Fruit fly (Drosophila melanogaster) whole organism, adult: Measurements from ENCODE around the gene CG31869.

Experiments
- CG11617 ChIP-seq: fragments of 200-800 bp; sonication (Bioruptor generic); optimal IDR thresholded peaks from 2 replicates; lab custom pipeline; 2017; ENCODE audit warnings: mild to moderate bottlenecking, missing biosample characterization, missing genetic modification reagents, missing genetic modification characterization
- CG12768 ChIP-seq: fragments of 200-800 bp; sonication (Bioruptor generic); optimal IDR thresholded peaks from 2 replicates; lab custom pipeline; 2017; ENCODE audit warnings: missing biosample characterization, missing genetic modification characterization, mild to moderate bottlenecking, moderate library complexity, missing genetic modification reagents
- CG14711 ChIP-seq: fragments of 200-800 bp; sonication (Bioruptor generic); optimal IDR thresholded peaks from 2 replicates; lab custom pipeline; 2018; ENCODE audit warnings: missing biosample characterization, mild to moderate bottlenecking, missing genetic modification characterization, moderate library complexity
- CG1620 ChIP-seq: fragments of 200-800 bp; sonication (Bioruptor generic); optimal IDR thresholded peaks from 2 replicates; lab custom pipeline; 2016; ENCODE audit warnings: missing biosample characterization, missing genetic modification characterization
- CG33017 ChIP-seq: fragments of 200-800 bp; sonication (Bioruptor generic); optimal IDR thresholded peaks from 2 replicates; lab custom pipeline; 2018; ENCODE audit warnings: missing biosample characterization, mild to moderate bottlenecking, missing genetic modification characterization, moderate library complexity
- CG5204 ChIP-seq: fragments of 200-800 bp; sonication (Bioruptor generic); optimal IDR thresholded peaks from 2 replicates; lab custom pipeline; 2016; ENCODE audit warnings: missing biosample characterization, missing genetic modification characterization
- CG7045 ChIP-seq: fragments of 200-800 bp; sonication (Bioruptor generic); optimal IDR thresholded peaks from 2 replicates; lab custom pipeline; 2017; ENCODE audit warnings: missing biosample characterization, mild to moderate bottlenecking, missing genetic modification characterization
- CG7101 ChIP-seq: fragments of 200-800 bp; sonication (Bioruptor generic); optimal IDR thresholded peaks from 2 replicates; lab custom pipeline; 2018; ENCODE audit warnings: missing biosample characterization, mild to moderate bottlenecking, missing genetic modification characterization, moderate library complexity
- Clk ChIP-seq: fragments of 200-800 bp; sonication (Bioruptor generic); optimal IDR thresholded peaks from 2 replicates; lab custom pipeline; 2017; ENCODE audit warnings: missing biosample characterization, missing genetic modification characterization
- Crg-1 ChIP-seq: fragments of 200-800 bp; sonication (Bioruptor generic); optimal IDR thresholded peaks from 2 replicates; lab custom pipeline; 2016; ENCODE audit warnings: missing biosample characterization, missing genetic modification characterization
- Hr96 ChIP-seq: fragments of 200-800 bp; sonication (Bioruptor generic); optimal IDR thresholded peaks from 2 replicates; lab custom pipeline; 2016; ENCODE audit warnings: missing biosample characterization, missing genetic modification characterization
- Mnt ChIP-seq: fragments of 200-800 bp; sonication (Bioruptor generic); optimal IDR thresholded peaks from 2 replicates; lab custom pipeline; 2016; ENCODE audit warnings: missing biosample characterization, mild to moderate bottlenecking, missing genetic modification characterization
- bab1 ChIP-seq: fragments of 200-800 bp; sonication (Bioruptor generic); optimal IDR thresholded peaks from 3 replicates; lab custom pipeline; 2019; ENCODE audit warnings: missing biosample characterization, mild to moderate bottlenecking, missing genetic modification characterization, moderate library complexity
- cic ChIP-seq: fragments of 200-800 bp; sonication (Bioruptor generic); optimal IDR thresholded peaks from 2 replicates; lab custom pipeline; 2017; ENCODE audit warnings: missing biosample characterization, mild to moderate bottlenecking, missing genetic modification characterization, moderate library complexity
- cnc ChIP-seq, 2 experiments: fragments of >200 bp; optimal IDR thresholded peaks; 2 replicates each; lab custom pipeline; 2017
- kay ChIP-seq: fragments of 200-800 bp; sonication (Bioruptor generic); peaks from one replicate; lab custom pipeline; 2016; ENCODE audit warnings: missing biosample characterization, missing genetic modification characterization, borderline replicate concordance
- ovo ChIP-seq: fragments of 200-800 bp; sonication (Bioruptor generic); optimal IDR thresholded peaks from 2 replicates; lab custom pipeline; 2016; ENCODE audit warnings: missing biosample characterization, missing genetic modification characterization
- pad ChIP-seq: fragments of 200-800 bp; sonication (Bioruptor generic); optimal IDR thresholded peaks from 3 replicates; lab custom pipeline; 2017; ENCODE audit warnings: missing biosample characterization, missing genetic modification characterization, mild to moderate bottlenecking, moderate library complexity, missing genetic modification reagents
- tj ChIP-seq: fragments of 200-800 bp; sonication (Bioruptor generic); optimal IDR thresholded peaks from 3 replicates; lab custom pipeline; 2017; ENCODE audit warnings: missing biosample characterization, mild to moderate bottlenecking, missing genetic modification characterization, moderate library complexity
- toe ChIP-seq: fragments of 200-800 bp; sonication (Bioruptor generic); optimal IDR thresholded peaks from 2 replicates; lab custom pipeline; 2016; ENCODE audit warnings: missing biosample characterization, missing genetic modification characterization

CG31869 gene

DNA sequence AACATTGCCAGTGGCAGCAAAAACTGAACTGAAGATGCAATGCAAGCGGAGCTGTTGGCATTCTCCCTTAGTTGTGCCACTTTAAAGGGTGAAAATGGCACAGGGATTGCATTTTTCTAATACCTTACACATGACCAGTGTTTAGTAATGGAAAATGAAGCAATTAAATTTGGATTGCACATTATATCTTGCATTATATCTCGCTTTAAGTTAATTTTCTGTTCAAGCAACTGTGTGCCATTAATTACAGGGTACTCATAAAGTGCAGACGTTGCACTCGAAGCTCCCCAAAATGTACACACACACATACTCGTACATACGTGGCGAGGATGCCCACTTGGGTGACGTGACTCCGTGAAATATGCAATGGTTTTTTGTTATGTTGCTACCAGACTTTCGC lies 41.3 kb downstream of the CG31869 start:
- no peak for TF ChIP-seq ovo (GFP tag; lab: Kevin White, UChicago)
- TF ChIP-seq Crg-1: no peak
- no peak for TF ChIP-seq CG11617 (GFP tag; lab: Kevin White, UChicago)
- no peak for TF ChIP-seq pad (GFP tag; lab: Kevin White, UChicago)
- TF ChIP-seq cic (GFP tag; lab: Kevin White, UChicago): no peak
- no peak for TF ChIP-seq Hr96 (GFP tag; lab: Kevin White, UChicago)
- no peak for TF ChIP-seq kay (GFP tag; lab: Kevin White, UChicago)
- no peak for TF ChIP-seq CG33017 (tag; lab: Kevin White, UChicago)
- no peak for TF ChIP-seq bab1 (GFP tag; lab: Kevin White, UChicago)
- TF ChIP-seq Mnt (GFP tag; lab: Kevin White, UChicago): no peak
- no peak for TF ChIP-seq cnc (optimal IDR thresholded peaks at IDR 0.05; lab: Kevin White, UChicago)
- no peak for TF ChIP-seq CG12768 (GFP tag; lab: Kevin White, UChicago)
- TF ChIP-seq CG7101 (tag; lab: Kevin White, UChicago): no peak
- TF ChIP-seq CG5204 (GFP tag; lab: Kevin White, UChicago): no peak

DNA sequence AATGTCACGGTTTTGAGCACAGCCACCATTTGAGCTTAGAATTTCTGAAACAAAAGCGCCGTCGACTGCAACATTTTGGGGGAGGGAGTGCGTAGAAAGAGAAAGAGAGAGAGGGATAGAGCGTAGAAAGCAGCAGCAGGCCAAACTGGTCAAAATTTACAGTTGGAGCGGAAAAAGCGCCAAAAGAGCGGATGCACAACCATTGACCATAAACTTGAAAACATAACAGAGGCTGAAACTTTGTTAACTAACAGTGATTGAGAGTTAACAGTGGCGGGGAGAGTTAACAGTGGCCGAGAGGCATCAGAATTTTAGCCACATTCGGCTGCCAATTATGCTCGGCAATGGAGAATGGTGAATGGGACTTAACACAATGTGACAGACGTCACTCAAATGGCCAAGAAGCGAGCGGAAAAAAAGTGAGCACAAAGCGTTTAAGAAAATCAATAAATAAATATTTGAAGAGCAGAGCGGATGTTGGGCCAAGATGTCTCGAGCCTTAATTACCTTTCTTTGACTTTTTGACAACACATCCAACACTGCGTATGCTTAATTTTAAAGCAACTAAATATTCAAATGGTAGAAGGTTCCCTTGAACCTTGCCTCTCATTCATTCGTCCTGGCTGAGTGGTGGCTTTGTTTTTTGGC lies 43.7 kb downstream of the CG31869 start:
- no peak for TF ChIP-seq cic (GFP tag; lab: Kevin White, UChicago)
- TF ChIP-seq Clk: no peak
- TF ChIP-seq CG14711: no peak
- TF ChIP-seq Hr96 (GFP tag; lab: Kevin White, UChicago): no peak
- no peak for TF ChIP-seq CG33017 (tag; lab: Kevin White, UChicago)
- TF ChIP-seq pad (GFP tag; lab: Kevin White, UChicago): no peak
- TF ChIP-seq tj: no peak
- no peak for TF ChIP-seq toe
- TF ChIP-seq cnc (optimal IDR thresholded peaks at IDR 0.05; lab: Kevin White, UChicago): no peak
- no peak for TF ChIP-seq bab1 (GFP tag; lab: Kevin White, UChicago)
- TF ChIP-seq CG7101 (tag; lab: Kevin White, UChicago): no peak
- no peak for TF ChIP-seq Crg-1
- no peak for TF ChIP-seq kay (GFP tag; lab: Kevin White, UChicago)
- no peak for TF ChIP-seq CG12768 (GFP tag; lab: Kevin White, UChicago)
- no peak for TF ChIP-seq CG7045 (GFP tag; lab: Kevin White, UChicago)
- TF ChIP-seq ovo (GFP tag; lab: Kevin White, UChicago): no peak
- TF ChIP-seq CG11617 (GFP tag; lab: Kevin White, UChicago): no peak

DNA sequence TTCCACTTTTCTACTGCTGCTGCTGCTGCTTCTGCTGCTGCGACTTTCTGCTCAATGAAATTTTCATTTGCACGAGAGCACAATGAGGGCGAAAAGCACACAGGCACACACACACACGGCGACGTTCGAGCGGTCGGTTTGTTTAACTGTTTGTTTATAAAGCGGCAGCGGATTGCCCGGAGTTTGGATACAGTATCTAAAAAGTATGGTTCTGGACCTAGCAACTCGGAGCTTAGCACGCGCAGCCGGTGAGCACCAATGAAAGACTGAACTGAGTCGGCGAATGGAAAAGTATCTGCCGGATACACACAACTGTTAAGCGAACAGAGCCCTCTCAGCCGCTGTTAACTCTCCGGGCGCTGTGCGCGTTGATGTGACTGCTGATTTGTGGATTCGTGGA lies 44.9 kb downstream of the CG31869 start, which contains the start of gene CG17124:
Gene CG17124, minus strand, starts transcription at position 277 of the 400 bp plus-strand sequence.
- peak; percentile 23 for TF ChIP-seq CG7045 (GFP tag; lab: Kevin White, UChicago)
- no peak for TF ChIP-seq CG5204 (GFP tag; lab: Kevin White, UChicago)
- TF ChIP-seq CG7101 (tag; lab: Kevin White, UChicago): peak; percentile 48
- TF ChIP-seq toe: no peak
- peak; percentile 38 for TF ChIP-seq Hr96 (GFP tag; lab: Kevin White, UChicago)
- TF ChIP-seq Mnt (GFP tag; lab: Kevin White, UChicago): peak; percentile 63
- TF ChIP-seq tj: peak; percentile 38
- peak; percentile 7 for TF ChIP-seq CG11617 (GFP tag; lab: Kevin White, UChicago)
- TF ChIP-seq cic (GFP tag; lab: Kevin White, UChicago): peak; percentile 50
- no peak for TF ChIP-seq cnc (optimal IDR thresholded peaks at IDR 0.05; lab: Kevin White, UChicago)
- no peak for TF ChIP-seq Clk
- peak; percentile 26 for TF ChIP-seq bab1 (GFP tag; lab: Kevin White, UChicago)
- TF ChIP-seq CG1620: no peak
- TF ChIP-seq CG14711: no peak
- no peak for TF ChIP-seq Crg-1
- TF ChIP-seq ovo (GFP tag; lab: Kevin White, UChicago): no peak
- TF ChIP-seq CG12768 (GFP tag; lab: Kevin White, UChicago): peak; percentile 75
- no peak for TF ChIP-seq kay (GFP tag; lab: Kevin White, UChicago)
- TF ChIP-seq CG33017 (tag; lab: Kevin White, UChicago): peak; percentile 66
- TF ChIP-seq pad (GFP tag; lab: Kevin White, UChicago): no peak

DNA sequence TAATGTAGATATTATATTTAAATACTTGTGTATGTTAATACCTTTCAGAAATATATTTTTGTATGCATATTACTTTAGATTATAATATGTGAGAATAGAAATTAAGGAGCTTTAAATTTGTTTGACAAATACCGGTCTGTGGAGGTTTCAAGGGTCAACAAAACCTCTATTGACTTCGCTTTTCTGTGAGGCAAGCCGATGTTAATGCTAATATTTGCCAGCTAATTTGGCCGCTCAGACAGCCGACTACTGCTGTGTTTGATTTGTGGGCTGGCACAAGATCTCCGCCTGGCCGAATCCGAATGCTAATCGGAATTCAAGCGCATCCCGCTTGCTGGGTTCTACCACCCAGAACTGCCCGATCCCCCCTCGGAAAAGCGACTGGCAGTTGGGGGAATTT lies 46.3 kb downstream of the CG31869 start:
- no peak for TF ChIP-seq cic (GFP tag; lab: Kevin White, UChicago)

DNA sequence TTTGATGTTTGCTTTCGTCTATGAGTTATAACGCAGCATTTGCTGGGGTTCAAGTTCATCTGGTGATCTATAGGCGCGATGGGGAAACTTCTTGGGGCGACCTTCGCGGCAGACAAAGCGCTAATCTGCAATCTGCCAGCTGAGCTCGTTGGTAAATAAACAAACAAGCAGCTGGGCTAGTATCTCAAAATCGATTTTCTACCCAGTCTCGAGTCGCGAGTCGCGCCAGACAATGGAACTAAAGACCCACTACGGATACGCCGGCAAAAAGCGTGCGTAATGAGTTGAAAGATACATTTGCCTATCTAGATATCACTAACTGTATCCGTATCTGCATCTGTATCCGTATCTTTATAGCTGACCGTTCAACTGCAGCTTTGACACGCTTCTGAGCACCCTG lies 47.3 kb downstream of the CG31869 start:
- TF ChIP-seq CG11617 (GFP tag; lab: Kevin White, UChicago) (no peak), kay (GFP tag; lab: Kevin White, UChicago) (no peak), pad (GFP tag; lab: Kevin White, UChicago) (no peak), Crg-1 (no peak), Mnt (GFP tag; lab: Kevin White, UChicago) (no peak), cnc (optimal IDR thresholded peaks at IDR 0.05; lab: Kevin White, UChicago) (no peak), CG12768 (GFP tag; lab: Kevin White, UChicago) (no peak), Clk (no peak), cic (GFP tag; lab: Kevin White, UChicago) (no peak), tj (no peak), toe (no peak), Hr96 (GFP tag; lab: Kevin White, UChicago) (no peak), CG14711 (no peak), CG7101 (tag; lab: Kevin White, UChicago) (no peak), CG5204 (GFP tag; lab: Kevin White, UChicago) (no peak), CG1620 (no peak), CG7045 (GFP tag; lab: Kevin White, UChicago) (no peak), CG33017 (tag; lab: Kevin White, UChicago) (no peak), bab1 (GFP tag; lab: Kevin White, UChicago) (no peak)

DNA sequence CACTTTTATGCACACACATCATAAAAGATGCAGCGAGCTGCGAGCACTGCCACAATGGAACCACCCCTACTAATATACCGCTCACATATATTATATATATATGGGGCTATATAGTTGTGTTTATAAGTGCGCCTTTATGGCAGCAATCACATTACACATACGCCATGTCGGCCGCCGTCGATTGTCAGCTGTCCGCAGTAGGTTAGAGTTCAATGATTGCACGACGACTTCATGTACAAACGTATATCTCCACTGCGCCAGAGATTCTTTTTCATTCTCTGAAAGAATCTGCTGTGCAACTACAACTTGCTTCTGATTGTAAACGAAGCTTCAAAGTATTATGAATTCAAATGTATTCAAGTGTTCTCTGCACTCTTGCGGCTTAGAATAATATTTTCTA lies 48.2 kb downstream of the CG31869 start:
- TF ChIP-seq tj (peak; percentile 2), bab1 (GFP tag; lab: Kevin White, UChicago) (no peak)
